Fruit fly (Drosophila melanogaster) whole organism, pupa: ENCODE results near the gene CG11317.

Source experiments
- CG15710 ChIP-seq: fragments of 200-800 bp; sonication (Bioruptor generic); optimal IDR thresholded peaks from 2 replicates; lab custom pipeline; 2018; ENCODE audit warnings: missing biosample characterization, mild to moderate bottlenecking, missing genetic modification characterization, moderate library complexity
- CG32121 ChIP-seq: fragments of 200-800 bp; sonication (Bioruptor generic); IDR thresholded peaks from 2 replicates; pipeline ENCODE4 v1.3.6; 2022; ENCODE audit warnings: missing biosample characterization, missing genetic modification characterization
- CG8159 ChIP-seq: fragments of 200-800 bp; sonication (Bioruptor generic); optimal IDR thresholded peaks from 3 replicates; lab custom pipeline; 2018; ENCODE audit warnings: missing biosample characterization, mild to moderate bottlenecking, missing genetic modification characterization, moderate library complexity
- CG9948 ChIP-seq: fragments of 200-800 bp; sonication (Bioruptor generic); optimal IDR thresholded peaks from 2 replicates; lab custom pipeline; 2018; ENCODE audit warnings: missing biosample characterization, mild to moderate bottlenecking, missing genetic modification characterization, moderate library complexity
- EcR ChIP-seq: fragments of 200-800 bp; sonication (Bioruptor generic); optimal IDR thresholded peaks from 3 replicates; lab custom pipeline; 2019; ENCODE audit warnings: missing biosample characterization, missing genetic modification characterization, mild to moderate bottlenecking, moderate library complexity, missing genetic modification reagents
- Pif1B ChIP-seq: fragments of 200-800 bp; sonication (Bioruptor generic); optimal IDR thresholded peaks from 3 replicates; lab custom pipeline; 2016; ENCODE audit warnings: missing biosample characterization, missing genetic modification characterization
- fd96Ca ChIP-seq: fragments of 200-800 bp; sonication (Bioruptor generic); IDR thresholded peaks from 3 replicates; pipeline ENCODE4 v1.3.6; 2022; ENCODE audit warnings: missing biosample characterization, missing genetic modification characterization
- gl ChIP-seq: fragments of 200-800 bp; sonication (Bioruptor generic); optimal IDR thresholded peaks from 2 replicates; lab custom pipeline; 2018; ENCODE audit warnings: missing biosample characterization, mild to moderate bottlenecking, missing genetic modification characterization

dm6 chr3R:31123315-31123714 is 26.2 kb upstream of the CG11317 start, which contains the start of gene Prosalpha3T:
- TF ChIP-seq CG15710 (tag; lab: Kevin White, UChicago): no peak
- no peak for TF ChIP-seq Pif1B (GFP tag; lab: Kevin White, UChicago)
- TF ChIP-seq CG32121 (GFP tag; lab: Robert Waterston, UW): no peak
- no peak for TF ChIP-seq gl
- TF ChIP-seq fd96Ca (GFP tag; lab: Robert Waterston, UW): no peak
- TF ChIP-seq CG8159 (tag; lab: Kevin White, UChicago): no peak
- TF ChIP-seq CG9948 (tag; lab: Kevin White, UChicago): no peak
- no peak for TF ChIP-seq EcR (GFP tag; lab: Kevin White, UChicago)
